Fruit fly (Drosophila melanogaster) whole organism, embryonic: ENCODE results near the gene Crz.

Experiments
- CG10979 ChIP-seq: fragments of 200-800 bp; sonication (Bioruptor generic); optimal IDR thresholded peaks from 2 replicates; lab custom pipeline; 2018; ENCODE audit warnings: missing biosample characterization, mild to moderate bottlenecking, missing genetic modification characterization, moderate library complexity
- CG12155 ChIP-seq: fragments of 200-800 bp; sonication (Bioruptor generic); optimal IDR thresholded peaks from 3 replicates; lab custom pipeline; 2016; ENCODE audit warnings: missing biosample characterization, missing genetic modification characterization
- CG1233 ChIP-seq: fragments of 200-800 bp; sonication (Bioruptor generic); optimal IDR thresholded peaks from 4 replicates; lab custom pipeline; 2018; ENCODE audit warnings: missing biosample characterization, mild to moderate bottlenecking, missing genetic modification characterization
- CG12744 ChIP-seq: fragments of 200-800 bp; sonication (Bioruptor generic); optimal IDR thresholded peaks from 2 replicates; lab custom pipeline; 2016; ENCODE audit warnings: missing biosample characterization, missing genetic modification characterization
- CG14710 ChIP-seq: fragments of 200-800 bp; sonication (Bioruptor generic); optimal IDR thresholded peaks from 3 replicates; lab custom pipeline; 2019; ENCODE audit warnings: missing biosample characterization, mild to moderate bottlenecking, missing genetic modification characterization, moderate library complexity
- CG14860 ChIP-seq: fragments of 200-800 bp; sonication (Bioruptor generic); IDR thresholded peaks from 3 replicates; pipeline ENCODE4 v1.3.6; 2022; ENCODE audit warnings: missing biosample characterization, missing genetic modification characterization; ENCODE audit not compliant: partially characterized antibody
- CG1529 ChIP-seq: fragments of 200-800 bp; sonication (Bioruptor generic); optimal IDR thresholded peaks from 3 replicates; lab custom pipeline; 2018; ENCODE audit warnings: missing biosample characterization, missing genetic modification characterization
- CG16863 ChIP-seq: fragments of 200-800 bp; sonication (Bioruptor generic); optimal IDR thresholded peaks from 3 replicates; lab custom pipeline; 2016; ENCODE audit warnings: missing biosample characterization, missing genetic modification characterization
- CG17328 ChIP-seq: fragments of 200-800 bp; sonication (Bioruptor generic); IDR thresholded peaks from 2 replicates; pipeline ENCODE4 v1.3.6; 2022; ENCODE audit warnings: missing biosample characterization, missing genetic modification characterization
- CG34224 ChIP-seq: fragments of 200-800 bp; sonication (Bioruptor generic); IDR thresholded peaks from 3 replicates; pipeline ENCODE4 v1.3.6; 2022; ENCODE audit warnings: missing biosample characterization, missing genetic modification characterization; ENCODE audit not compliant: partially characterized antibody
- CG4360 ChIP-seq: fragments of 200-800 bp; sonication (Bioruptor generic); IDR thresholded peaks from 2 replicates; pipeline ENCODE4 v1.3.6; 2022; ENCODE audit warnings: missing biosample characterization, missing genetic modification characterization
- CG4730 ChIP-seq: fragments of 200-800 bp; sonication (Bioruptor generic); IDR thresholded peaks from 2 replicates; pipeline ENCODE4 v1.3.6; 2022; ENCODE audit warnings: missing biosample characterization, missing genetic modification characterization
- CG5180 ChIP-seq: fragments of 200-800 bp; sonication (Bioruptor generic); optimal IDR thresholded peaks from 3 replicates; lab custom pipeline; 2017; ENCODE audit warnings: missing biosample characterization, missing genetic modification characterization, mild to moderate bottlenecking, moderate library complexity, missing genetic modification reagents
- CG6765 ChIP-seq: fragments of 200-800 bp; sonication (Bioruptor generic); optimal IDR thresholded peaks from 3 replicates; lab custom pipeline; 2017; ENCODE audit warnings: missing biosample characterization, mild to moderate bottlenecking, missing genetic modification characterization
- CG7357 ChIP-seq: fragments of 200-800 bp; sonication (Bioruptor generic); IDR thresholded peaks from 3 replicates; pipeline ENCODE4 v1.3.6; 2022; ENCODE audit warnings: missing biosample characterization, missing genetic modification characterization
- CG7839 ChIP-seq: fragments of 200-800 bp; sonication (Bioruptor generic); optimal IDR thresholded peaks from 3 replicates; lab custom pipeline; 2018; ENCODE audit warnings: missing biosample characterization, mild to moderate bottlenecking, missing genetic modification characterization, moderate library complexity
- CG9437 ChIP-seq: fragments of 200-800 bp; sonication (Bioruptor generic); optimal IDR thresholded peaks from 2 replicates; lab custom pipeline; 2018; ENCODE audit warnings: missing biosample characterization, mild to moderate bottlenecking, missing genetic modification characterization
- Doc2 ChIP-seq: fragments of 200-800 bp; sonication (Bioruptor generic); IDR thresholded peaks from 2 replicates; pipeline ENCODE4 v1.3.6; 2022; ENCODE audit warnings: missing biosample characterization, missing genetic modification characterization
- ERR ChIP-seq: fragments of 200-800 bp; sonication (Bioruptor generic); optimal IDR thresholded peaks from 2 replicates; lab custom pipeline; 2016; ENCODE audit warnings: missing biosample characterization, missing genetic modification characterization
- Fer1 ChIP-seq: fragments of 200-800 bp; sonication (Bioruptor generic); optimal IDR thresholded peaks from 2 replicates; lab custom pipeline; 2017; ENCODE audit warnings: missing biosample characterization, mild to moderate bottlenecking, missing genetic modification characterization
- Hr39 ChIP-seq: fragments of >200 bp; optimal IDR thresholded peaks from 2 replicates; lab custom pipeline; 2017
- MBD-R2 ChIP-seq: fragments of 200-800 bp; sonication (Bioruptor generic); IDR thresholded peaks from 2 replicates; pipeline ENCODE4 v1.3.6; 2022; ENCODE audit warnings: missing biosample characterization, missing genetic modification characterization
- NC2α ChIP-seq: fragments of 200-800 bp; sonication (Bioruptor generic); optimal IDR thresholded peaks from 2 replicates; lab custom pipeline; 2016; ENCODE audit warnings: missing biosample characterization, missing genetic modification characterization
- Oaz ChIP-seq: fragments of 200-800 bp; sonication (Bioruptor generic); IDR thresholded peaks from 2 replicates; pipeline ENCODE4 v1.3.6; 2022; ENCODE audit warnings: missing biosample characterization, missing genetic modification characterization
- Opbp ChIP-seq: fragments of 200-800 bp; sonication (Bioruptor generic); IDR thresholded peaks from 3 replicates; pipeline ENCODE4 v1.3.6; 2022; ENCODE audit warnings: missing biosample characterization, missing genetic modification characterization; ENCODE audit not compliant: partially characterized antibody
- Optix ChIP-seq: fragments of 200-800 bp; sonication (Bioruptor generic); IDR thresholded peaks from 3 replicates; pipeline ENCODE4 v1.3.6; 2022; ENCODE audit warnings: missing biosample characterization, missing genetic modification characterization
- Taf1 ChIP-seq: fragments of 200-800 bp; sonication (Bioruptor generic); IDR thresholded peaks from 2 replicates; pipeline ENCODE4 v1.3.6; 2022; ENCODE audit warnings: missing biosample characterization, missing genetic modification characterization
- Trl ChIP-seq, 3 experiments: fragments of >200 bp in 2 of 3; fragments of 200-800 bp in 1 of 3; sonication (Bioruptor generic) in 1 of 3; optimal IDR thresholded peaks; 2 replicates in 1 of 3; 3 replicates in 2 of 3; lab custom pipeline; 2016 to 2017; ENCODE audit warnings: missing biosample characterization in 1 of 3, missing genetic modification characterization in 1 of 3
- ab ChIP-seq: fragments of 200-800 bp; sonication (Bioruptor generic); optimal IDR thresholded peaks from 2 replicates; lab custom pipeline; 2016; ENCODE audit warnings: missing biosample characterization, missing genetic modification characterization
- ash1 ChIP-seq: fragments of 200-800 bp; sonication (Bioruptor generic); optimal IDR thresholded peaks from 2 replicates; lab custom pipeline; 2018; ENCODE audit warnings: missing biosample characterization, mild to moderate bottlenecking, missing genetic modification characterization
- az2 ChIP-seq: fragments of 200-800 bp; sonication (Bioruptor generic); optimal IDR thresholded peaks from 3 replicates; lab custom pipeline; 2016; ENCODE audit warnings: missing biosample characterization, missing genetic modification characterization
- bcd ChIP-seq: fragments of 200-800 bp; sonication (Bioruptor generic); optimal IDR thresholded peaks from 2 replicates; lab custom pipeline; 2017; ENCODE audit warnings: missing biosample characterization, mild to moderate bottlenecking, missing genetic modification characterization
- bsh ChIP-seq, 2 experiments: fragments of 200-800 bp; sonication (Bioruptor generic); optimal IDR thresholded peaks; 2 replicates each; lab custom pipeline; 2017 to 2018; ENCODE audit warnings: mild to moderate bottlenecking in 2 of 2, missing biosample characterization in 2 of 2, missing genetic modification characterization in 2 of 2, moderate library complexity in 1 of 2
- caup ChIP-seq: fragments of 200-800 bp; sonication (Bioruptor generic); optimal IDR thresholded peaks from 3 replicates; lab custom pipeline; 2017; ENCODE audit warnings: missing biosample characterization, mild to moderate bottlenecking, missing genetic modification characterization, moderate library complexity; ENCODE audit not compliant: severe bottlenecking
- dan ChIP-seq: fragments of 200-800 bp; sonication (Bioruptor generic); IDR thresholded peaks from 2 replicates; pipeline ENCODE4 v1.3.6; 2022; ENCODE audit warnings: missing biosample characterization, missing genetic modification characterization
- fd102C ChIP-seq: fragments of 200-800 bp; sonication (Bioruptor generic); optimal IDR thresholded peaks from 2 replicates; lab custom pipeline; 2018; ENCODE audit warnings: missing biosample characterization, mild to moderate bottlenecking, missing genetic modification characterization, moderate library complexity
- fru ChIP-seq: fragments of >200 bp; optimal IDR thresholded peaks from 2 replicates; lab custom pipeline; 2017
- grau ChIP-seq: fragments of 200-800 bp; optimal IDR thresholded peaks from 3 replicates; lab custom pipeline; 2019; ENCODE audit warnings: missing biosample characterization, mild to moderate bottlenecking, missing genetic modification characterization, moderate library complexity
- gro ChIP-seq: fragments of 200-800 bp; sonication (Bioruptor generic); optimal IDR thresholded peaks from 2 replicates; lab custom pipeline; 2016; ENCODE audit warnings: missing biosample characterization, missing genetic modification characterization
- jigr1 ChIP-seq: fragments of 200-800 bp; sonication (Bioruptor generic); IDR thresholded peaks from 3 replicates; pipeline ENCODE4 v1.3.6; 2022; ENCODE audit warnings: missing biosample characterization, missing genetic modification characterization
- kni ChIP-seq: fragments of 200-800 bp; sonication (Bioruptor generic); optimal IDR thresholded peaks from 3 replicates; lab custom pipeline; 2017; ENCODE audit warnings: mild to moderate bottlenecking, missing biosample characterization, missing genetic modification reagents, missing genetic modification characterization
- onecut ChIP-seq: fragments of 200-800 bp; sonication (Bioruptor generic); IDR thresholded peaks from 2 replicates; pipeline ENCODE4 v1.3.6; 2022; ENCODE audit warnings: missing biosample characterization, missing genetic modification characterization
- peb ChIP-seq: fragments of 200-800 bp; sonication (Bioruptor generic); IDR thresholded peaks from 2 replicates; pipeline ENCODE4 v1.3.6; 2022; ENCODE audit warnings: missing biosample characterization, missing genetic modification characterization
- psq ChIP-seq: fragments of 200-800 bp; sonication (Bioruptor generic); optimal IDR thresholded peaks from 2 replicates; lab custom pipeline; 2017; ENCODE audit warnings: missing biosample characterization, missing genetic modification characterization
- pum ChIP-seq: fragments of 200-800 bp; sonication (Bioruptor generic); optimal IDR thresholded peaks from 2 replicates; lab custom pipeline; 2016; ENCODE audit warnings: missing biosample characterization, missing genetic modification characterization
- ranshi ChIP-seq: fragments of 200-800 bp; sonication (Bioruptor generic); IDR thresholded peaks from 2 replicates; pipeline ENCODE4 v1.3.6; 2022; ENCODE audit warnings: missing biosample characterization, missing genetic modification characterization
- row ChIP-seq: fragments of 200-800 bp; sonication (Bioruptor generic); IDR thresholded peaks from 3 replicates; pipeline ENCODE4 v1.3.6; 2022; ENCODE audit warnings: missing biosample characterization, missing genetic modification characterization
- sim ChIP-seq: fragments of 200-800 bp; sonication (Bioruptor generic); IDR thresholded peaks from 2 replicates; pipeline ENCODE4 v1.3.6; 2022; ENCODE audit warnings: missing biosample characterization, missing genetic modification characterization
- slp2 ChIP-seq: fragments of 200-800 bp; sonication (Bioruptor generic); optimal IDR thresholded peaks from 2 replicates; lab custom pipeline; 2016; ENCODE audit warnings: missing biosample characterization, missing genetic modification characterization
- twi ChIP-seq: fragments of 200-800 bp; optimal IDR thresholded peaks from 2 replicates; lab custom pipeline; 2019; ENCODE audit warnings: missing biosample characterization, mild to moderate bottlenecking, missing genetic modification characterization, moderate library complexity

Crz gene

DNA sequence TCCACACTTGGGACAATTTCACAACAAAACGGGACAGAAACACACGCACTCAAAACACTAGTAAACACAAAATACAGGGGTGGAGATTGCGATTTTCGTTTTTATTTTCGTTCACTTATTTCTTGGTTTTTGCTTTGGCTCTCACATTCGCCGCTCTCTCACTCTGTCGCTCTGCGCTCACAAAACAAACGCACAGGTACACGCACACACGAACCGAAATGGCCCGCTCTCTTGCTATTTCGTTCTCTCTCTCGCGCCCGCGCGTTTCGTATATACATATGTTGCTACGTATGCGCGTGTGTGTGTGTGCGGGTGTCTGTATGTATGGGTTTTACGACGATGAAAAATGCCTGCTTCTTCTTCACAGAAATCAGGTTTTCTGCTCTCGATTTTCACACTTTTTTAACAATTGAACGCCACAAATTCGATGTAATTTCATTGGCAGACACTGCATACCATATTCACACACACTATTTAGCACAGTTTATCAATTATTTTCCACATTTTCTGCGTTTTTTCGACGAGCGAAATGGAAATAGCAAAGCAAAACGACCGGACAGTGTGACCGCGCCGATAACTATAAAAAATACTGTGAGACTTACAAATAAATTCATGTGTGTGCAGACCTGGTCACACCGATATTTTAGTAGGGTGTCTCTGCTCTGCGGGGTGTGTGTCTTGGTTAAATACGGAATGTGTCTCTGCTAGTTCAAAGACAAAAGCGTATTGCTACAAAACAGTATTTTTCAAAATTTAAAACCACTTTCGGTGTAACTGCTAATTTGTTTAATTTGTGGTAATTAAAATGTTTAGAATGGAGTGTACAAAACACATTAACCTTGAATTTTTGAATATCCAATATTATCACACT lies 28.1 kb upstream of the Crz start, which contains the start of gene trx (continued):
- TF ChIP-seq CG16863 (GFP tag; lab: Kevin White, UChicago) (no peak), pum (GFP tag; lab: Kevin White, UChicago) (no peak), Opbp (no peak), jigr1 (GFP tag; lab: Robert Waterston, UW) (no peak), ERR (GFP tag; lab: Kevin White, UChicago) (no peak), CG34224 (GFP tag; lab: Robert Waterston, UW) (no peak), MBD-R2 (GFP tag; lab: Robert Waterston, UW) (no peak), CG1233 (GFP tag; lab: Kevin White, UChicago) (no peak), CG14860 (GFP tag; lab: Robert Waterston, UW) (no peak), CG7357 (no peak), CG17328 (no peak), gro (GFP tag; lab: Kevin White, UChicago) (peak; percentile 65), peb (GFP tag; lab: Robert Waterston, UW) (no peak), caup (GFP tag; lab: Kevin White, UChicago) (no peak), Trl (optimal IDR thresholded peaks at IDR 0.05; lab: Kevin White, UChicago) (peak; percentile 99), Trl (GFP tag; optimal IDR thresholded peaks at IDR 0.05; lab: Kevin White, UChicago) (peak; percentile 67), Taf1 (GFP tag; lab: Robert Waterston, UW) (no peak), az2 (GFP tag; lab: Kevin White, UChicago) (no peak), CG4730 (GFP tag; lab: Robert Waterston, UW) (no peak), CG10979 (tag; lab: Kevin White, UChicago) (no peak), Optix (GFP tag; lab: Robert Waterston, UW) (no peak), CG9437 (GFP tag; lab: Kevin White, UChicago) (no peak), CG5180 (GFP tag; lab: Kevin White, UChicago) (no peak), Fer1 (peak; percentile 10), psq (peak; percentile 70), Hr39 (lab: Kevin White, UChicago) (no peak), CG7839 (tag; lab: Kevin White, UChicago) (no peak), onecut (GFP tag; lab: Robert Waterston, UW) (no peak), slp2 (GFP tag; lab: Kevin White, UChicago) (no peak), dan (GFP tag; lab: Robert Waterston, UW) (no peak), CG14710 (tag; lab: Kevin White, UChicago) (peak; percentile 80), NC2α (GFP tag; lab: Kevin White, UChicago) (no peak), Doc2 (GFP tag; lab: Robert Waterston, UW) (no peak), ash1 (GFP tag; lab: Kevin White, UChicago) (no peak), kni (GFP tag; lab: Kevin White, UChicago) (peak; percentile 33), CG12155 (GFP tag; lab: Kevin White, UChicago) (no peak), sim (GFP tag; lab: Robert Waterston, UW) (no peak), fd102C (GFP tag; lab: Kevin White, UChicago) (peak; percentile 29), Oaz (GFP tag; lab: Robert Waterston, UW) (no peak), ranshi (GFP tag; lab: Robert Waterston, UW) (no peak), ab (GFP tag; lab: Kevin White, UChicago) (no peak), grau (tag; lab: Kevin White, UChicago) (no peak), twi (tag; lab: Kevin White, UChicago) (peak; percentile 2), CG1529 (GFP tag; lab: Kevin White, UChicago) (no peak), fru (lab: Kevin White, UChicago) (no peak), CG12744 (peak; percentile 7), bcd (GFP tag; lab: Kevin White, UChicago) (peak; percentile 17), CG4360 (GFP tag; lab: Robert Waterston, UW) (no peak), CG6765 (GFP tag; lab: Kevin White, UChicago) (no peak), bsh (GFP tag; optimal IDR thresholded peaks at IDR 0.05; lab: Kevin White, UChicago) (peak in 1 of 2 experiments; percentile 65), row (GFP tag; lab: Robert Waterston, UW) (no peak)
